Fruit fly (Drosophila melanogaster): ENCODE measurements around the gene CG17475.

The CG17475 gene

DNA sequence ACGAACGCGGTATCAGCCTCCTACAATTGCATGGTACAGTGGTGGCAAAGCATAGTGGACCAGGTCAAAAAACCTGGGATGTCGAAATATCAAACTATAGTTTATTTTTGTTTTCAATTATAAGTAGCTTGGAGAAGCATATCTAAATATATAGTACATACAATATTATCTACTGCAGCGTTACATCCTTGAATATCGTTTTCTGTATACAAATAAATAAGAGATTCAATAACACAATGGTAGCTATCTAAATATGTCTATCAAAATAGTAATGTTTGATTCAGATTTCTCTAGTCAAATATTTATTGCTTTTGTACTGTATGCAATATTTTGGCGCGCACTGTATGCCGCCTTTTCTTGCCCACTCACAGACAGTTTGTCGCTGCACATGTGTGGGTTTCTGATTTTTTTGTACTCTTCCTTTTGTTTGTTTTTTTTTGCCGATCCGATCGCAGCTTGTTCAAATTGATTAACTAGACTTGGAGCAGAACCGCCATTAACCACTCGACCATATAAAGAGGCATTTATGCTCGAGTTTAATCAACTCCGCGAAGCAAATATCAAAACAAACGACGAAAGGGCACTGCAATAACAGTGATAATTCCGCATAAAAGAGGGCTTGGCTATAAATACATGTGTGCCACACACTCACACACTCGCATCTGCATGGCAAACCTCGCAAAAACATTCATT, 49.4 kb downstream of the CG17475 start (continued):
- TF ChIP-seq klu (GFP tag; IDR thresholded peaks at IDR 0.05), result peak; percentile 91
- TF ChIP-seq Nf-YC (tag; optimal IDR thresholded peaks at IDR 0.05), result peak; percentile 87
- TF ChIP-seq fd96Cb (tag; optimal IDR thresholded peaks at IDR 0.05), result peak; percentile 94
- no peak for TF ChIP-seq BEAF-32 (GFP tag; optimal IDR thresholded peaks at IDR 0.05)
- TF ChIP-seq p53 (GFP tag; optimal IDR thresholded peaks at IDR 0.05), result peak; percentile 63
- TF ChIP-seq dimm (GFP tag; IDR thresholded peaks at IDR 0.05), result 0 out of 2 replicates have a peak, but pooled peaks have one; percentile 72
- TF ChIP-seq tx (GFP tag; optimal IDR thresholded peaks at IDR 0.05), result peak; percentile 77
- TF ChIP-seq pfk (GFP tag; optimal IDR thresholded peaks at IDR 0.05), result no peak
- peak; percentile 88 for TF ChIP-seq CG10147 (GFP tag; optimal IDR thresholded peaks at IDR 0.05)
- TF ChIP-seq Ets97D (GFP tag; optimal IDR thresholded peaks at IDR 0.05), result peak; percentile 69
- peak; percentile 95 for TF ChIP-seq Meics (GFP tag; optimal IDR thresholded peaks at IDR 0.05)
- TF ChIP-seq CG11398 (GFP tag; optimal IDR thresholded peaks at IDR 0.05), result peak; percentile 80
- TF ChIP-seq cas (GFP tag; IDR thresholded peaks at IDR 0.05), result peak; percentile 78
- peak; percentile 94 for TF ChIP-seq tin (GFP tag; optimal IDR thresholded peaks at IDR 0.05)
- TF ChIP-seq fd102C (GFP tag; optimal IDR thresholded peaks at IDR 0.05), result peak; percentile 44
- TF ChIP-seq Xrp1 (GFP tag; IDR thresholded peaks at IDR 0.05), result peak; percentile 97
- peak; percentile 93 for TF ChIP-seq Gug (GFP tag; IDR thresholded peaks at IDR 0.05)
- peak; percentile 94 for TF ChIP-seq Six4 (GFP tag; optimal IDR thresholded peaks at IDR 0.05)
- no peak for TF ChIP-seq mld (GFP tag; IDR thresholded peaks at IDR 0.05; ENCODE audit: partially characterized antibody)
- TF ChIP-seq fru (optimal IDR thresholded peaks at IDR 0.05), result no peak
- TF ChIP-seq CG10462 (GFP tag; optimal IDR thresholded peaks at IDR 0.05), result peak; percentile 94
- TF ChIP-seq ci (GFP tag; IDR thresholded peaks at IDR 0.05), result peak; percentile 95
- peak; percentile 89 for TF ChIP-seq lbe (GFP tag; optimal IDR thresholded peaks at IDR 0.05)
- no peak for TF ChIP-seq Gsc (GFP tag; IDR thresholded peaks at IDR 0.05)
- TF ChIP-seq nau (GFP tag; optimal IDR thresholded peaks at IDR 0.05), result peak; percentile 97
- no peak for TF ChIP-seq Trl (optimal IDR thresholded peaks at IDR 0.05)
- TF ChIP-seq Trl (GFP tag; optimal IDR thresholded peaks at IDR 0.05), result peak; percentile 91
- TF ChIP-seq Nf-YB (GFP tag; optimal IDR thresholded peaks at IDR 0.05), result peak; percentile 86
- peak; percentile 85 for TF ChIP-seq CG15696 (tag; optimal IDR thresholded peaks at IDR 0.05)
- peak; percentile 90 for TF ChIP-seq kah (GFP tag; optimal IDR thresholded peaks at IDR 0.05)
- TF ChIP-seq gcm (GFP tag; optimal IDR thresholded peaks at IDR 0.05), result peak; percentile 98
- TF ChIP-seq dmrt11E (tag; optimal IDR thresholded peaks at IDR 0.05), result peak; percentile 96
- peak; percentile 98 for TF ChIP-seq CG18262 (tag; optimal IDR thresholded peaks at IDR 0.05)
- TF ChIP-seq CG10431 (GFP tag; optimal IDR thresholded peaks at IDR 0.05), result peak; percentile 90
- TF ChIP-seq sug (tag; optimal IDR thresholded peaks at IDR 0.05), result peak; percentile 86
- TF ChIP-seq CG3726 (GFP tag; IDR thresholded peaks at IDR 0.05), result peak; percentile 87
- TF ChIP-seq CG15514 (GFP tag; optimal IDR thresholded peaks at IDR 0.05), result peak; percentile 80
- peak; percentile 86 for TF ChIP-seq tup (GFP tag; optimal IDR thresholded peaks at IDR 0.05)
- TF ChIP-seq ATbp (GFP tag; optimal IDR thresholded peaks at IDR 0.05), result peak; percentile 96
- TF ChIP-seq CG9437 (GFP tag; optimal IDR thresholded peaks at IDR 0.05), result peak; percentile 94
- TF ChIP-seq vvl (GFP tag; IDR thresholded peaks at IDR 0.05), result peak; percentile 96
- TF ChIP-seq CG10979 (tag; optimal IDR thresholded peaks at IDR 0.05), result peak; percentile 97
- peak; percentile 94; the same call in 2 of the 3 replicates for TF ChIP-seq zfh1 (GFP tag; IDR thresholded peaks at IDR 0.05)
- peak in 1 of 2 experiments; percentile 53 for TF ChIP-seq crp (GFP tag; optimal IDR thresholded peaks at IDR 0.05)
- TF ChIP-seq oc (tag; optimal IDR thresholded peaks at IDR 0.05), result peak; percentile 94
- peak; percentile 91 for TF ChIP-seq esg (GFP tag; conservative IDR thresholded peaks at IDR 0.05)
- peak; percentile 88 for TF ChIP-seq Mrtf (GFP tag; IDR thresholded peaks at IDR 0.05)
- peak; percentile 86 for TF ChIP-seq gce (GFP tag; IDR thresholded peaks at IDR 0.05)
- TF ChIP-seq otp (GFP tag; IDR thresholded peaks at IDR 0.05), result peak; percentile 92
- TF ChIP-seq CG42726 (GFP tag; IDR thresholded peaks at IDR 0.05; ENCODE audit: partially characterized antibody), result no peak
